Fruit fly (Drosophila melanogaster): Measurements from ENCODE around the gene Prosbeta5R2.

Prosbeta5R2 gene

DNA sequence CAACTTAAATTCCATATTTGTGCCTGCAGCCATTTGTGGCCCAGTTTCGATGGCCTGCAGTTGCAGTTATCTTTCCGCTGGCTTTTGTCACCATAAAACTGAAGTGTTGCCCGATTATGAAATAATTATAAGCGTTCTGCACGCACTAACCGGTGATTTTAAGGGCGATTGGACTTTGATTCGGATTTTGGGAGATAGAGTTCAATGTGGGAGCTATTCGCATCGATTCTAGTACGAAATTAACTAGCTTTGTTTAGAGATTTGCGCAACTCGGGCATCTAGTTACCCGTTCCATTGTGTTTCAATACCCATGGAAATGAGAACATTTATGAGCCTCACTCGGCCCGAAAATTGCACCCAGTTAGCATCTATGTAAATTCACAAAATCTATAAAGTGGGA is 16.1 kb downstream of the Prosbeta5R2 start, which contains the start of gene CG5693:
TSS of gene CG5693 (plus strand) at position 301 of the 400 bp plus-strand sequence.
- TF ChIP-seq Sin3A (optimal IDR thresholded peaks at IDR 0.05) (no peak), insv (optimal IDR thresholded peaks at IDR 0.05) (no peak), ttk (optimal IDR thresholded peaks at IDR 0.05) (no peak), h (optimal IDR thresholded peaks at IDR 0.05) (no peak), psq (optimal IDR thresholded peaks at IDR 0.05) (no peak), Myc (optimal IDR thresholded peaks at IDR 0.05) (no peak)

DNA sequence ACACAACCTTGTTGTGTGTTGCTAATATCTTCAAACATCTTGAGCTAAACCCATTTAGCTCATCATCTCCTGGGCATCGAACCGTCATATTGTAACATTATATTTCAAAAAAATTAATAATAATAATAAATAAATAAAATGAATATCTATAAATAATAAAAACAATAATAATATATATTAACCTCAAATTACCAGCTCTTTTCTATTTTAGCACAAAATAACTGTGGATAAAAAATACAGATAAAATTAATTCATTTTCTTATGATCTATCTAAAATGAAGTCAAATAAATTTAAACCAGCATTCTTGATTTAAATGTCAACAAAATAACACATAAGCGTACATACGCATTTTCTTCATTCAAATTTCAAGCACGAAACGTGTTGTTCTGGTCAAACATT is 16.8 kb downstream of the Prosbeta5R2 start, which contains the start of gene CG42659:
TSS of gene CG42659 (plus strand) at position 301 of the 400 bp plus-strand sequence.
- TF ChIP-seq Myc (optimal IDR thresholded peaks at IDR 0.05) = no peak
- TF ChIP-seq insv (optimal IDR thresholded peaks at IDR 0.05) = no peak
- no peak for TF ChIP-seq h (optimal IDR thresholded peaks at IDR 0.05)
- TF ChIP-seq Sin3A (optimal IDR thresholded peaks at IDR 0.05) = no peak
- TF ChIP-seq ttk (optimal IDR thresholded peaks at IDR 0.05) = no peak

dm6 chr2L:18007635-18008034 is 17.4 kb downstream of the Prosbeta5R2 start, which contains the start of the genes CG42634 and CG42635:
TSS of gene CG42634 (plus strand) at chr2L:18007935.
TSS of gene CG42635 (plus strand) at chr2L:18007935.
- TF ChIP-seq Sin3A (optimal IDR thresholded peaks at IDR 0.05) (no peak), h (optimal IDR thresholded peaks at IDR 0.05) (no peak), ttk (optimal IDR thresholded peaks at IDR 0.05) (no peak), insv (optimal IDR thresholded peaks at IDR 0.05) (no peak), psq (optimal IDR thresholded peaks at IDR 0.05) (no peak), Myc (optimal IDR thresholded peaks at IDR 0.05) (no peak)

DNA sequence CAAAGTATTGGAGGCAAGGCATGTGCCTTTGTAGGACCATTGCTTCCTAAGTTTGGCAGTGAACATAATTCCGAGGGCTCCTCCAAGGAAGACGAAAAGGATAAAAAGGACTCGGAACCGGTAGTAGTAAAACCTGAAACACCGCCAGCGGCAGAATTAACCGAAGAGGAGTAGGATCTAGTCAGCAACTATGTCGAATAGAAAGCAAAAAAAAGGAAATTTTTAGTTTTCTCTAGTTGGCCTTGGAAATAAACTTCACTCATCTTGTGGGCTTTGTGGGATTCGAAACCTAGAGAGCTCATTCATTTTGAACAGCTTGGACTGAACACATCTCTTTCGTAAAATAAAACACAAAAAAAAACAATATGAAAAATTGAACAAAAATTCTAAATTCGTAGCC is 18.4 kb downstream of the Prosbeta5R2 start, which contains the start of gene CG31740:
TSS of gene CG31740 (plus strand) at position 301 of the 400 bp plus-strand sequence.
- TF ChIP-seq insv (optimal IDR thresholded peaks at IDR 0.05) = no peak
- no peak for TF ChIP-seq Myc (optimal IDR thresholded peaks at IDR 0.05)
- no peak for TF ChIP-seq ttk (optimal IDR thresholded peaks at IDR 0.05)
- TF ChIP-seq Sin3A (optimal IDR thresholded peaks at IDR 0.05) = no peak

- no peak for TF ChIP-seq Sin3A (optimal IDR thresholded peaks at IDR 0.05)
- no peak for TF ChIP-seq Myc (optimal IDR thresholded peaks at IDR 0.05)
- TF ChIP-seq ttk (optimal IDR thresholded peaks at IDR 0.05) = no peak
- no peak for TF ChIP-seq insv (optimal IDR thresholded peaks at IDR 0.05)
- TF ChIP-seq h (optimal IDR thresholded peaks at IDR 0.05) = no peak
- TF ChIP-seq psq (optimal IDR thresholded peaks at IDR 0.05) = no peak
Measured at dm6 chr2L:18009672-18010071, 19.5 kb downstream of the Prosbeta5R2 start.

DNA sequence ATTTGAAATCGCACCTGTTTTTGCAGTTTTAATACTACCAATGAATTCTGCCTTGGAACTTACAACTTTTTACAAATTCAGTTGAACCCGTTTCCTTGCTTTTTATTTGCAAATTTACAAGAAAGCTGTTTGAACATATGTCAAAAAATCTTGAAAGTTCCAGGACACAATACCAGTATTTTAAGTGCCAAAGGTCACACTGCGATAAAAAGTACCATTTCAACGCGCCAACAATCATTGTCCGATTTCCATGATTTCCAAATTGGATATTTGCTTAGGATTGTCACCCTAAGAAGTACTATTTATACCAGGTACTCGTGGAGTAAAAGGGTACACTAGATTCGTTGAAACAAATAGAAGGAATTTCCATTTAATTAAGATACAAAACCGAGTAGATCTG is 21.2 kb downstream of the Prosbeta5R2 start, which contains the start of gene elfless:
TSS of gene elfless (minus strand) at position 101 of the 400 bp plus-strand sequence.
- TF ChIP-seq ttk (optimal IDR thresholded peaks at IDR 0.05) = no peak
- no peak for TF ChIP-seq h (optimal IDR thresholded peaks at IDR 0.05)
- TF ChIP-seq psq (optimal IDR thresholded peaks at IDR 0.05) = no peak
- TF ChIP-seq Myc (optimal IDR thresholded peaks at IDR 0.05) = no peak
- TF ChIP-seq insv (optimal IDR thresholded peaks at IDR 0.05) = no peak
- TF ChIP-seq Sin3A (optimal IDR thresholded peaks at IDR 0.05) = no peak

dm6 chr2L:18012168-18012567 is 21.9 kb downstream of the Prosbeta5R2 start, which contains the start of gene rdo:
TSS of gene rdo (plus strand) at chr2L:18012380.
- TF ChIP-seq psq (optimal IDR thresholded peaks at IDR 0.05) (no peak), Sin3A (optimal IDR thresholded peaks at IDR 0.05) (no peak), ttk (optimal IDR thresholded peaks at IDR 0.05) (no peak), h (optimal IDR thresholded peaks at IDR 0.05) (no peak), insv (optimal IDR thresholded peaks at IDR 0.05) (no peak)

- TF ChIP-seq insv (optimal IDR thresholded peaks at IDR 0.05) (no peak), psq (optimal IDR thresholded peaks at IDR 0.05) (no peak), Myc (optimal IDR thresholded peaks at IDR 0.05) (no peak), ttk (optimal IDR thresholded peaks at IDR 0.05) (no peak), Sin3A (optimal IDR thresholded peaks at IDR 0.05) (no peak), h (optimal IDR thresholded peaks at IDR 0.05) (no peak)
Measured at dm6 chr2L:18032741-18033140, 42.5 kb downstream of the Prosbeta5R2 start.

Data from Kc167 (cell line).